Fruit fly (Drosophila melanogaster) whole organism, embryonic: ENCODE data around the gene HDAC4.

ENCODE experiments used
- Antp ChIP-seq: fragments of 200-800 bp; sonication (Bioruptor generic); optimal IDR thresholded peaks from 3 replicates; lab custom pipeline; 2016; ENCODE audit warnings: missing biosample characterization, missing genetic modification characterization
- Atf6 ChIP-seq: fragments of 200-800 bp; sonication (Bioruptor generic); IDR thresholded peaks from 2 replicates; pipeline ENCODE4 v1.3.6; 2022; ENCODE audit warnings: missing biosample characterization, missing genetic modification characterization
- CG10147 ChIP-seq: fragments of 200-800 bp; sonication (Bioruptor generic); optimal IDR thresholded peaks from 2 replicates; lab custom pipeline; 2019; ENCODE audit warnings: missing biosample characterization, mild to moderate bottlenecking, missing genetic modification characterization, moderate library complexity
- CG10565 ChIP-seq: fragments of 200-800 bp; sonication (Bioruptor generic); optimal IDR thresholded peaks from 3 replicates; lab custom pipeline; 2016; ENCODE audit warnings: missing biosample characterization, mild to moderate bottlenecking, missing genetic modification characterization
- CG11696 ChIP-seq: fragments of 200-800 bp; sonication (Bioruptor generic); IDR thresholded peaks from 2 replicates; pipeline ENCODE4 v1.3.6; 2022; ENCODE audit warnings: missing biosample characterization, missing genetic modification characterization
- CG12744 ChIP-seq: fragments of 200-800 bp; sonication (Bioruptor generic); optimal IDR thresholded peaks from 2 replicates; lab custom pipeline; 2016; ENCODE audit warnings: missing biosample characterization, missing genetic modification characterization
- CG15514 ChIP-seq: fragments of 200-800 bp; sonication (Bioruptor generic); optimal IDR thresholded peaks from 3 replicates; lab custom pipeline; 2017; ENCODE audit warnings: missing biosample characterization, missing genetic modification characterization, mild to moderate bottlenecking, moderate library complexity, missing genetic modification reagents
- CG1602 ChIP-seq: fragments of 200-800 bp; sonication (Bioruptor generic); optimal IDR thresholded peaks from 3 replicates; lab custom pipeline; 2016; ENCODE audit warnings: missing biosample characterization, missing genetic modification characterization
- CG17361 ChIP-seq: fragments of 200-800 bp; sonication (Bioruptor generic); IDR thresholded peaks from 3 replicates; pipeline ENCODE4 v1.3.6; 2022; ENCODE audit warnings: missing biosample characterization, missing genetic modification characterization
- CG17385 ChIP-seq: fragments of 200-800 bp; sonication (Bioruptor generic); optimal IDR thresholded peaks from 3 replicates; lab custom pipeline; 2018; ENCODE audit warnings: missing biosample characterization, mild to moderate bottlenecking, missing genetic modification characterization
- CG17612 ChIP-seq: fragments of 200-800 bp; sonication (Bioruptor generic); IDR thresholded peaks from 2 replicates; pipeline ENCODE4 v1.3.6; 2022; ENCODE audit warnings: missing biosample characterization, missing genetic modification characterization
- CG18011 ChIP-seq: fragments of 200-800 bp; sonication (Bioruptor generic); optimal IDR thresholded peaks from 2 replicates; lab custom pipeline; 2017; ENCODE audit warnings: missing biosample characterization, missing genetic modification characterization, mild to moderate bottlenecking, moderate library complexity, missing genotype
- CG18764 ChIP-seq: fragments of 200-800 bp; sonication (Bioruptor generic); optimal IDR thresholded peaks from 3 replicates; lab custom pipeline; 2016; ENCODE audit warnings: missing biosample characterization, missing genetic modification characterization
- CG31365 ChIP-seq: fragments of 200-800 bp; sonication (Bioruptor generic); optimal IDR thresholded peaks from 2 replicates; lab custom pipeline; 2018; ENCODE audit warnings: missing biosample characterization, mild to moderate bottlenecking, missing genetic modification characterization
- CG32532 ChIP-seq: fragments of 200-800 bp; sonication (Bioruptor generic); IDR thresholded peaks from 2 replicates; pipeline ENCODE4 v1.3.6; 2022; ENCODE audit warnings: missing biosample characterization, missing genetic modification characterization
- CG3847 ChIP-seq: fragments of 200-800 bp; sonication (Bioruptor generic); IDR thresholded peaks from 2 replicates; pipeline ENCODE4 v1.3.6; 2022; ENCODE audit warnings: missing biosample characterization, missing genetic modification characterization
- CG4617 ChIP-seq: fragments of 200-800 bp; sonication (Bioruptor generic); optimal IDR thresholded peaks from 3 replicates; lab custom pipeline; 2016; ENCODE audit warnings: missing biosample characterization, missing genetic modification characterization, borderline replicate concordance
- CG7372 ChIP-seq: fragments of 200-800 bp; sonication (Bioruptor generic); IDR thresholded peaks from 2 replicates; pipeline ENCODE4 v1.3.6; 2022; ENCODE audit warnings: missing biosample characterization, missing genetic modification characterization
- CG8359 ChIP-seq: fragments of 200-800 bp; sonication (Bioruptor generic); optimal IDR thresholded peaks from 2 replicates; lab custom pipeline; 2017; ENCODE audit warnings: missing biosample characterization, mild to moderate bottlenecking, missing genetic modification characterization, borderline replicate concordance
- CG8924 ChIP-seq: fragments of 200-800 bp; optimal IDR thresholded peaks from 3 replicates; lab custom pipeline; 2019; ENCODE audit warnings: missing biosample characterization, mild to moderate bottlenecking, missing genetic modification characterization, moderate library complexity
- Chrac-16 ChIP-seq: fragments of 200-800 bp; sonication (Bioruptor generic); optimal IDR thresholded peaks from 3 replicates; lab custom pipeline; 2016; ENCODE audit warnings: missing biosample characterization, missing genetic modification characterization
- Dad ChIP-seq: fragments of 200-800 bp; sonication (Bioruptor generic); optimal IDR thresholded peaks from 3 replicates; lab custom pipeline; 2016; ENCODE audit warnings: missing biosample characterization, missing genetic modification characterization
- Eip74EF ChIP-seq, 2 experiments: fragments of 200-800 bp in 1 of 2; fragments of >200 bp in 1 of 2; sonication (Bioruptor generic) in 1 of 2; optimal IDR thresholded peaks; 2 replicates each; lab custom pipeline; 2017 to 2019; ENCODE audit warnings: missing biosample characterization in 2 of 2, missing genetic modification characterization in 2 of 2, mild to moderate bottlenecking in 1 of 2, moderate library complexity in 1 of 2
- Elba2 ChIP-seq: fragments of 200-800 bp; sonication (Bioruptor generic); optimal IDR thresholded peaks from 3 replicates; lab custom pipeline; 2016; ENCODE audit warnings: missing biosample characterization, missing genetic modification characterization
- Ets65A ChIP-seq: fragments of 200-800 bp; sonication (Bioruptor generic); peaks from one replicate; lab custom pipeline; 2016; ENCODE audit warnings: missing biosample characterization, missing genetic modification characterization
- Kr ChIP-seq: fragments of 200-800 bp; sonication (Bioruptor generic); optimal IDR thresholded peaks from 2 replicates; lab custom pipeline; 2017; ENCODE audit warnings: missing biosample characterization, mild to moderate bottlenecking, missing genetic modification characterization
- NfI ChIP-seq: fragments of 200-800 bp; sonication (Bioruptor generic); optimal IDR thresholded peaks from 3 replicates; lab custom pipeline; 2018; ENCODE audit warnings: missing biosample characterization, mild to moderate bottlenecking, missing genetic modification characterization, moderate library complexity
- Oaz ChIP-seq: fragments of 200-800 bp; sonication (Bioruptor generic); IDR thresholded peaks from 2 replicates; pipeline ENCODE4 v1.3.6; 2022; ENCODE audit warnings: missing biosample characterization, missing genetic modification characterization
- Oli ChIP-seq: fragments of 200-800 bp; sonication (Bioruptor generic); optimal IDR thresholded peaks from 2 replicates; lab custom pipeline; 2018; ENCODE audit warnings: missing biosample characterization, mild to moderate bottlenecking, missing genetic modification characterization, moderate library complexity
- Opbp ChIP-seq: fragments of 200-800 bp; sonication (Bioruptor generic); IDR thresholded peaks from 3 replicates; pipeline ENCODE4 v1.3.6; 2022; ENCODE audit warnings: missing biosample characterization, missing genetic modification characterization; ENCODE audit not compliant: partially characterized antibody
- Vsx1 ChIP-seq: fragments of 200-800 bp; sonication (Bioruptor generic); optimal IDR thresholded peaks from 2 replicates; lab custom pipeline; 2017; ENCODE audit warnings: missing biosample characterization, mild to moderate bottlenecking, missing genetic modification characterization, missing genetic modification reagents
- Xbp1 ChIP-seq: fragments of 200-800 bp; sonication (Bioruptor generic); optimal IDR thresholded peaks from 3 replicates; lab custom pipeline; 2016; ENCODE audit warnings: missing biosample characterization, mild to moderate bottlenecking, missing genetic modification characterization
- corto ChIP-seq: fragments of 200-800 bp; sonication (Bioruptor generic); optimal IDR thresholded peaks from 2 replicates; lab custom pipeline; 2016; ENCODE audit warnings: missing biosample characterization, mild to moderate bottlenecking, missing genetic modification characterization, moderate library complexity
- dysf ChIP-seq: fragments of 200-800 bp; sonication (Bioruptor generic); IDR thresholded peaks from 3 replicates; pipeline ENCODE4 v1.3.6; 2022; ENCODE audit warnings: missing biosample characterization, missing genetic modification characterization
- esg ChIP-seq: fragments of 200-800 bp; sonication (Bioruptor generic); conservative IDR thresholded peaks from 2 replicates; pipeline ENCODE4 v1.3.6; 2022; ENCODE audit warnings: missing biosample characterization, missing genetic modification characterization
- exex ChIP-seq: fragments of 200-800 bp; sonication (Bioruptor generic); optimal IDR thresholded peaks from 4 replicates; lab custom pipeline; 2018; ENCODE audit warnings: missing biosample characterization, mild to moderate bottlenecking, missing genetic modification characterization, moderate library complexity
- grau ChIP-seq: fragments of 200-800 bp; optimal IDR thresholded peaks from 3 replicates; lab custom pipeline; 2019; ENCODE audit warnings: missing biosample characterization, mild to moderate bottlenecking, missing genetic modification characterization, moderate library complexity
- grn ChIP-seq: fragments of 200-800 bp; sonication (Bioruptor generic); optimal IDR thresholded peaks from 3 replicates; lab custom pipeline; 2017; ENCODE audit warnings: missing biosample characterization, missing genetic modification characterization
- gsb ChIP-seq: fragments of 200-800 bp; sonication (Bioruptor generic); IDR thresholded peaks from 2 replicates; pipeline ENCODE4 v1.3.6; 2022; ENCODE audit warnings: missing biosample characterization, missing genetic modification characterization
- h ChIP-seq: fragments of >200 bp; optimal IDR thresholded peaks from 2 replicates; lab custom pipeline; 2017
- odd ChIP-seq: fragments of 200-800 bp; sonication (Bioruptor generic); optimal IDR thresholded peaks from 2 replicates; lab custom pipeline; 2017; ENCODE audit warnings: missing biosample characterization, mild to moderate bottlenecking, missing genetic modification characterization
- otp ChIP-seq: fragments of 200-800 bp; sonication (Bioruptor generic); IDR thresholded peaks from 3 replicates; pipeline ENCODE4, ENCODE4 v1.3.6; 2022; ENCODE audit warnings: missing biosample characterization, missing genetic modification characterization
- peb ChIP-seq: fragments of 200-800 bp; sonication (Bioruptor generic); IDR thresholded peaks from 2 replicates; pipeline ENCODE4 v1.3.6; 2022; ENCODE audit warnings: missing biosample characterization, missing genetic modification characterization
- repo ChIP-seq: fragments of 200-800 bp; sonication (Bioruptor generic); optimal IDR thresholded peaks from 2 replicates; lab custom pipeline; 2016; ENCODE audit warnings: missing biosample characterization, missing genetic modification characterization
- row ChIP-seq: fragments of 200-800 bp; sonication (Bioruptor generic); IDR thresholded peaks from 3 replicates; pipeline ENCODE4 v1.3.6; 2022; ENCODE audit warnings: missing biosample characterization, missing genetic modification characterization
- schlank ChIP-seq: fragments of 200-800 bp; sonication (Bioruptor generic); optimal IDR thresholded peaks from 2 replicates; lab custom pipeline; 2018; ENCODE audit warnings: missing biosample characterization, mild to moderate bottlenecking, missing genetic modification characterization
- sisA ChIP-seq: fragments of 200-800 bp; sonication (Bioruptor generic); IDR thresholded peaks from 2 replicates; pipeline ENCODE4 v1.3.6; 2022; ENCODE audit warnings: missing biosample characterization, missing genetic modification characterization
- tin ChIP-seq: fragments of 200-800 bp; sonication (Bioruptor generic); optimal IDR thresholded peaks from 3 replicates; lab custom pipeline; 2016; ENCODE audit warnings: missing biosample characterization, missing genetic modification characterization
- trem ChIP-seq: fragments of 200-800 bp; optimal IDR thresholded peaks from 3 replicates; lab custom pipeline; 2019; ENCODE audit warnings: missing biosample characterization, mild to moderate bottlenecking, missing genetic modification characterization, moderate library complexity
- unpg ChIP-seq: fragments of 200-800 bp; sonication (Bioruptor generic); optimal IDR thresholded peaks from 3 replicates; lab custom pipeline; 2018; ENCODE audit warnings: missing biosample characterization, mild to moderate bottlenecking, missing genetic modification characterization, moderate library complexity
- yki ChIP-seq: fragments of >200 bp; optimal IDR thresholded peaks from 3 replicates; lab custom pipeline; 2018

HDAC4 gene

dm6 chrX:13251310-13251709 lies 34.1 kb downstream of the HDAC4 start (continued):
- TF ChIP-seq esg (GFP tag; lab: Robert Waterston, UW) (peak; percentile 73), CG1602 (GFP tag; lab: Kevin White, UChicago) (peak; percentile 54), peb (GFP tag; lab: Robert Waterston, UW) (peak; percentile 62), Ets65A (GFP tag; lab: Kevin White, UChicago) (peak; percentile 94), CG31365 (tag; lab: Kevin White, UChicago) (peak; percentile 51), CG10147 (GFP tag; lab: Kevin White, UChicago) (peak; percentile 51), dysf (peak; percentile 86), Antp (GFP tag; lab: Kevin White, UChicago) (peak; percentile 95), corto (GFP tag; lab: Kevin White, UChicago) (peak; percentile 86), Xbp1 (peak; percentile 77), Elba2 (GFP tag; lab: Kevin White, UChicago) (no peak), Atf6 (GFP tag; lab: Robert Waterston, UW) (peak; percentile 66; the same call in 1 of the 2 replicates), CG11696 (GFP tag; lab: Robert Waterston, UW) (peak; percentile 38; the same call in 1 of the 2 replicates), gsb (GFP tag; lab: Robert Waterston, UW) (peak; percentile 50), Chrac-16 (GFP tag; lab: Kevin White, UChicago) (peak; percentile 47), CG12744 (GFP tag; lab: Kevin White, UChicago) (peak; percentile 29), schlank (tag; lab: Kevin White, UChicago) (peak; percentile 80), CG10565 (no peak), row (GFP tag; lab: Robert Waterston, UW) (peak; percentile 75), CG8924 (tag; lab: Kevin White, UChicago) (peak; percentile 65), exex (tag; lab: Kevin White, UChicago) (no peak), h (lab: Kevin White, UChicago) (no peak), tin (GFP tag; lab: Kevin White, UChicago) (peak; percentile 75), Oaz (GFP tag; lab: Robert Waterston, UW) (0 out of 2 replicates have a peak, but pooled peaks have one; percentile 46), CG17385 (GFP tag; lab: Kevin White, UChicago) (peak; percentile 58), CG4617 (GFP tag; lab: Kevin White, UChicago) (peak; percentile 44), grau (tag; lab: Kevin White, UChicago) (peak; percentile 71), sisA (GFP tag; lab: Robert Waterston, UW) (peak; percentile 87), Opbp (GFP tag; lab: Robert Waterston, UW) (no peak), CG17361 (peak; percentile 60; the same call in 2 of the 3 replicates), unpg (peak; percentile 78), otp (GFP tag; lab: Robert Waterston, UW) (peak; percentile 69; the same call in 2 of the 3 replicates), CG3847 (GFP tag; lab: Robert Waterston, UW) (peak; percentile 55), CG17612 (GFP tag; lab: Robert Waterston, UW) (0 out of 2 replicates have a peak, but pooled peaks have one; percentile 11), grn (no peak), CG18764 (GFP tag; lab: Kevin White, UChicago) (peak; percentile 46), CG32532 (GFP tag; lab: Robert Waterston, UW) (peak; percentile 77), NfI (GFP tag; lab: Kevin White, UChicago) (peak; percentile 77), Eip74EF (GFP tag; optimal IDR thresholded peaks at IDR 0.05; lab: Kevin White, UChicago) (peak in 1 of 2 experiments; percentile 46), Kr (GFP tag; lab: Kevin White, UChicago) (no peak), Vsx1 (GFP tag; lab: Kevin White, UChicago) (peak; percentile 6), Oli (peak; percentile 77), CG7372 (GFP tag; lab: Robert Waterston, UW) (peak; percentile 55; the same call in 1 of the 2 replicates), CG18011 (GFP tag; lab: Kevin White, UChicago) (peak; percentile 33), yki (lab: Kevin White, UChicago) (no peak), odd (GFP tag; lab: Kevin White, UChicago) (peak; percentile 28), CG15514 (GFP tag; lab: Kevin White, UChicago) (peak; percentile 51), trem (tag; lab: Kevin White, UChicago) (no peak), repo (GFP tag; lab: Kevin White, UChicago) (peak; percentile 58), CG8359 (peak; percentile 66), Dad (GFP tag; lab: Kevin White, UChicago) (peak; percentile 82)
